Worm (Caenorhabditis elegans): Measurements from ENCODE around the gene pkd-2.

DNA sequence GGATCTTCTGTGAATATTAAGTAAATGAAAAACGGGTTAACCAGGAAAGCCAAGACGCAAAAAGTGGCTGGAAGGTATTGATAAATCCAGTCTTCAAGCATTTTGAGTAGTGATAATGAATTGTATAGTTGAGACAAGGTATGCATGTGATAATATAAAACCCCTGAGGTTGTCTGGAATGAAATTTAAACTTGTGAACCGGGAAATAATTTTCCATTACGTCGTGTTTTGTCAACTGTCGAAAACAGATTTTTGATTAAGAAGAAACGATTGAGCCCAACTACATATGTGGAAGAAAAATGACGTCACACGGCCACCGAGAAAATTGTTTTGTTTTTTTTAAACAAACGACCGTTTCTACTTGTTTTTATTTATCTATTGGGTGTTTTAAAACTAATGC, 17.4 kb upstream of the pkd-2 start, which contains the start of gene srj-42:
- TF ChIP-seq nhr-11 (tag; optimal IDR thresholded peaks at IDR 0.05) (no peak), unc-62 (GFP tag; optimal IDR thresholded peaks at IDR 0.05 in 1 of 2) (no peak), unc-62 (tag; optimal IDR thresholded peaks at IDR 0.05) (no peak), vab-7 (GFP tag; IDR thresholded peaks at IDR 0.05) (no peak), snpc-4 (tag; optimal IDR thresholded peaks at IDR 0.05) (no peak), lin-39 (tag; optimal IDR thresholded peaks at IDR 0.05) (no peak), egl-43 (GFP tag; IDR thresholded peaks at IDR 0.05) (no peak)

Measured in whole organism, L4 larva.